Worm (Caenorhabditis elegans) whole organism, young adult: ENCODE data around the gene F18A1.1.
A peak's percentile ranks its signal among the peaks of the same experiment; 100 is the strongest.

Source experiments
- F39B2.1 ChIP-seq: fragments of 200-800 bp; sonication (Bioruptor generic); IDR thresholded peaks from 2 replicates; pipeline ENCODE4 v1.3.6; 2022; ENCODE audit warnings: missing genetic modification reagents, missing genetic modification characterization, missing compliant biosample characterization
- ama-1 ChIP-seq, 3 experiments: fragments of 150-350 bp in 1 of 3; sonication (generic microtip) in 2 of 3; optimal IDR thresholded peaks; 2 replicates each; lab custom pipeline; 2014 to 2018; ENCODE audit warnings: missing biosample characterization in 2 of 3, missing genetic modification characterization in 2 of 3, missing genetic modification reagents in 2 of 3
- bed-1 ChIP-seq: fragments of 200-800 bp; sonication (Bioruptor generic); IDR thresholded peaks from 2 replicates; pipeline ENCODE4 v1.3.6; 2022; ENCODE audit warnings: missing genetic modification reagents, missing genetic modification characterization, missing compliant biosample characterization
- ceh-58 ChIP-seq: fragments of 200-800 bp; sonication (Bioruptor generic); IDR thresholded peaks from 2 replicates; pipeline ENCODE4 v1.3.6; 2022; ENCODE audit warnings: missing genetic modification characterization, missing compliant biosample characterization
- egrh-3 ChIP-seq: fragments of 200-800 bp; sonication (Bioruptor generic); IDR thresholded peaks from 2 replicates; pipeline ENCODE4 v1.3.6; 2022; ENCODE audit warnings: missing genetic modification reagents, missing genetic modification characterization, missing compliant biosample characterization
- ets-4 ChIP-seq: fragments of 200-800 bp; sonication (Bioruptor generic); optimal IDR thresholded peaks from 2 replicates; lab custom pipeline; 2018; ENCODE audit warnings: mild to moderate bottlenecking, missing genetic modification characterization, missing compliant biosample characterization
- fkh-3 ChIP-seq: sonication (generic microtip); optimal IDR thresholded peaks from 2 replicates; lab custom pipeline; 2016; ENCODE audit warnings: mild to moderate bottlenecking, missing genetic modification characterization, missing compliant biosample characterization
- hlh-26 ChIP-seq: fragments of 200-800 bp; sonication (Bioruptor generic); conservative IDR thresholded peaks from 2 replicates; pipeline ENCODE4 v1.3.6; 2022; ENCODE audit warnings: missing genetic modification reagents, missing genetic modification characterization, missing compliant biosample characterization
- madf-3 ChIP-seq: fragments of 200-800 bp; sonication (Bioruptor generic); IDR thresholded peaks from 2 replicates; pipeline ENCODE4 v1.3.6; 2022; ENCODE audit warnings: missing genetic modification reagents, missing genetic modification characterization, missing compliant biosample characterization
- nhr-179 ChIP-seq: sonication (generic microtip); optimal IDR thresholded peaks from 2 replicates; lab custom pipeline; 2016; ENCODE audit warnings: mild to moderate bottlenecking, missing genetic modification characterization, missing compliant biosample characterization
- nhr-90 ChIP-seq: sonication (generic microtip); optimal IDR thresholded peaks from 2 replicates; lab custom pipeline; 2016; ENCODE audit warnings: missing genotype, mild to moderate bottlenecking, missing genetic modification characterization, missing compliant biosample characterization
- sea-2 ChIP-seq: fragments of 200-800 bp; sonication (Bioruptor generic); IDR thresholded peaks from 2 replicates; pipeline ENCODE4 v1.3.6; 2022; ENCODE audit warnings: missing genetic modification characterization, missing compliant biosample characterization

- TF ChIP-seq nhr-90 (tag; lab: Kevin White, UChicago) (no peak), egrh-3 (GFP tag; lab: Robert Waterston, UW) (no peak), fkh-3 (no peak), nhr-179 (tag; lab: Kevin White, UChicago) (no peak), F39B2.1 (GFP tag; lab: Robert Waterston, UW) (no peak), bed-1 (GFP tag; lab: Robert Waterston, UW) (no peak), ama-1 (optimal IDR thresholded peaks at IDR 0.05; lab: Kevin White, UChicago) (no peak), ama-1 (GFP tag; optimal IDR thresholded peaks at IDR 0.05; lab: Kevin White, UChicago) (no peak), sea-2 (GFP tag; lab: Robert Waterston, UW) (no peak), hlh-26 (GFP tag; lab: Robert Waterston, UW) (no peak), ets-4 (GFP tag; lab: Kevin White, UChicago) (no peak), ceh-58 (GFP tag; lab: Robert Waterston, UW) (no peak), madf-3 (peak; percentile 80)
These were observed 20.7 kb upstream of the F18A1.1 start, which contains the start of the genes F18A1.7 and rpa-1 for ce11 chrII:7663704-7664660.
